Fruit fly (Drosophila melanogaster): ENCODE measurements around the gene mew.

Gene mew

DNA sequence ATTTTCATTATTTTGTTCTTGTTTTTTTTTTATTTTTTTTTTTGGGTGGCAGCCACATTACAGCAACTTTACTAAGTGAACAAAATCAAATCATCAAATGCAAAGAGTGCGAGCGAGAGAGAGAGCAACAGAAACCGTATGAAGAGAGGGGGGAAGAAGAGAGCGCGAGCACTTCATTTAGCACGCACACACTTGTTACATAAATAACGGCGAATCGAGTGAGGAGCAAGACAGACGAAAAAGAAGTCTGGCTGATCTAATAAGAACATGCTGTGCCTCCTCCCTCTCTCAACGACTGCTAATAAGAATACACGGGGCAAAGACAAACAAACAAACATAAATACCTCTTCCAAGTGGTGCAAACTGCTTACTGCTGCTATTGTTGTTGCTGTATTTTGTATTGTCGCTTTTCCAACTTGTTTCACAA lies 26.3 kb upstream of the mew start (continued):
- TF ChIP-seq Hey (tag; optimal IDR thresholded peaks at IDR 0.05), result no peak
- TF ChIP-seq CG12769 (tag; optimal IDR thresholded peaks at IDR 0.05), result no peak
- TF ChIP-seq Optix (GFP tag; IDR thresholded peaks at IDR 0.05), result no peak
- no peak for TF ChIP-seq ro (GFP tag; IDR thresholded peaks at IDR 0.05)
- no peak for TF ChIP-seq sug (tag; optimal IDR thresholded peaks at IDR 0.05)
- no peak for TF ChIP-seq disco-r (GFP tag; optimal IDR thresholded peaks at IDR 0.05)
- TF ChIP-seq NFAT (GFP tag; IDR thresholded peaks at IDR 0.05), result no peak
- TF ChIP-seq CG8765 (GFP tag; IDR thresholded peaks at IDR 0.05), result no peak
- TF ChIP-seq dpn (GFP tag; optimal IDR thresholded peaks at IDR 0.05), result no peak
- no peak for TF ChIP-seq CG8388 (GFP tag; optimal IDR thresholded peaks at IDR 0.05)
- no peak for TF ChIP-seq Vsx1 (GFP tag; optimal IDR thresholded peaks at IDR 0.05)
- TF ChIP-seq Elba2 (GFP tag; optimal IDR thresholded peaks at IDR 0.05), result peak; percentile 66
- no peak for TF ChIP-seq Ets65A (GFP tag)
- no peak for TF ChIP-seq C15 (GFP tag; IDR thresholded peaks at IDR 0.05)
- peak; percentile 8 for TF ChIP-seq gem (tag; optimal IDR thresholded peaks at IDR 0.05)
- TF ChIP-seq cas (GFP tag; IDR thresholded peaks at IDR 0.05), result no peak
- TF ChIP-seq Atf6 (GFP tag; IDR thresholded peaks at IDR 0.05), result no peak
- TF ChIP-seq gt (GFP tag; IDR thresholded peaks at IDR 0.05), result no peak
- no peak for TF ChIP-seq CG15269 (tag; optimal IDR thresholded peaks at IDR 0.05)
- TF ChIP-seq slp2 (GFP tag; optimal IDR thresholded peaks at IDR 0.05), result no peak
- no peak for TF ChIP-seq Scr (GFP tag; IDR thresholded peaks at IDR 0.05; ENCODE audit: partially characterized antibody)
- TF ChIP-seq CG8478 (optimal IDR thresholded peaks at IDR 0.05), result no peak
- TF ChIP-seq Med (GFP tag), result peak; percentile 50
- no peak for TF ChIP-seq CG17829 (tag; optimal IDR thresholded peaks at IDR 0.05)
- TF ChIP-seq CG11093 (GFP tag; IDR thresholded peaks at IDR 0.05), result no peak
- no peak for TF ChIP-seq Spps (tag; optimal IDR thresholded peaks at IDR 0.05)
- TF ChIP-seq Pdp1 (GFP tag; optimal IDR thresholded peaks at IDR 0.05), result peak in 1 of 2 experiments; percentile 94
- TF ChIP-seq ap (GFP tag; IDR thresholded peaks at IDR 0.05), result no peak
- TF ChIP-seq sob (GFP tag; IDR thresholded peaks at IDR 0.05), result no peak
- TF ChIP-seq crol (GFP tag; IDR thresholded peaks at IDR 0.05), result peak; percentile 86
- TF ChIP-seq nmo (GFP tag; optimal IDR thresholded peaks at IDR 0.05), result no peak
- TF ChIP-seq al (GFP tag; IDR thresholded peaks at IDR 0.05), result no peak
- TF ChIP-seq CG6683 (GFP tag; optimal IDR thresholded peaks at IDR 0.05), result no peak
- no peak for TF ChIP-seq MTF-1 (GFP tag; optimal IDR thresholded peaks at IDR 0.05; ENCODE audit: borderline replicate concordance)
- no peak for TF ChIP-seq CG16779 (GFP tag; IDR thresholded peaks at IDR 0.05)
- no peak for TF ChIP-seq CG17568 (GFP tag; optimal IDR thresholded peaks at IDR 0.05)
- no peak for TF ChIP-seq CG4730 (GFP tag; IDR thresholded peaks at IDR 0.05)
- no peak for TF ChIP-seq CG2129 (GFP tag; IDR thresholded peaks at IDR 0.05; ENCODE audit: partially characterized antibody)
- peak; percentile 34 for TF ChIP-seq mirr (GFP tag; optimal IDR thresholded peaks at IDR 0.05)
- TF ChIP-seq CG17612 (GFP tag; IDR thresholded peaks at IDR 0.05), result no peak
- peak; percentile 47 for TF ChIP-seq scrt (GFP tag; optimal IDR thresholded peaks at IDR 0.05)
- no peak for TF ChIP-seq CG31388 (GFP tag; optimal IDR thresholded peaks at IDR 0.05)
- TF ChIP-seq Dfd (GFP tag; optimal IDR thresholded peaks at IDR 0.05), result no peak
- no peak for TF ChIP-seq sr (GFP tag; IDR thresholded peaks at IDR 0.05)
- TF ChIP-seq CG17359 (tag; optimal IDR thresholded peaks at IDR 0.05), result no peak
- no peak for TF ChIP-seq emc (GFP tag; optimal IDR thresholded peaks at IDR 0.05)
- TF ChIP-seq CG10366 (GFP tag; IDR thresholded peaks at IDR 0.05), result no peak
- no peak for TF ChIP-seq NK7.1 (GFP tag; optimal IDR thresholded peaks at IDR 0.05)
- TF ChIP-seq chn (GFP tag; optimal IDR thresholded peaks at IDR 0.05), result no peak
